Fruit fly (Drosophila melanogaster) whole organism, larva: ENCODE measurements around the gene Septin4.

Experiments used
- noc ChIP-seq: fragments of 200-800 bp; sonication (Bioruptor generic); optimal IDR thresholded peaks from 3 replicates; lab custom pipeline; 2019; ENCODE audit warnings: missing biosample characterization, mild to moderate bottlenecking, missing genetic modification characterization, moderate library complexity

Septin4 gene

dm6 chrX:16701941-16702340, 7.0 kb upstream of the Septin4 start, which contains the start of gene sphe:
TSS of gene sphe (minus strand) at chrX:16701972.
- TF ChIP-seq noc (tag; lab: Kevin White, UChicago): peak; percentile 8

- no peak for TF ChIP-seq noc (tag; lab: Kevin White, UChicago)
Observed at dm6 chrX:16700070-16700469, 5.1 kb upstream of the Septin4 start, which contains the start of gene CG9676. TSS of gene CG9676 (minus strand) at chrX:16700170.

dm6 chrX:16697882-16698571, 3.1 kb upstream of the Septin4 start:
- no peak for TF ChIP-seq noc (tag; lab: Kevin White, UChicago)

dm6 chrX:16696614-16697519, 1.9 kb upstream of the Septin4 start:
- no peak for TF ChIP-seq noc (tag; lab: Kevin White, UChicago)

- TF ChIP-seq noc (tag; lab: Kevin White, UChicago): no peak
Observed at dm6 chrX:16695658-16696181, 747 bp upstream of the Septin4 start, which contains the start of gene CG4678. TSS of gene CG4678 (plus strand) at chrX:16696131.

- no peak for TF ChIP-seq noc (tag; lab: Kevin White, UChicago)
Observed at dm6 chrX:16694477-16694876, 496 bp downstream of the Septin4 start.

dm6 chrX:16693805-16694387, 1.1 kb downstream of the Septin4 start:
- TF ChIP-seq noc (tag; lab: Kevin White, UChicago): no peak

dm6 chrX:16692325-16692724, 2.6 kb downstream of the Septin4 start:
- TF ChIP-seq noc (tag; lab: Kevin White, UChicago): peak; percentile 70

dm6 chrX:16691440-16691839, 3.5 kb downstream of the Septin4 start:
- no peak for TF ChIP-seq noc (tag; lab: Kevin White, UChicago)

- no peak for TF ChIP-seq noc (tag; lab: Kevin White, UChicago)
Observed at dm6 chrX:16690499-16690898, 4.5 kb downstream of the Septin4 start.

- TF ChIP-seq noc (tag; lab: Kevin White, UChicago): no peak
Observed at dm6 chrX:16689966-16690365, 5.0 kb downstream of the Septin4 start.

- no peak for TF ChIP-seq noc (tag; lab: Kevin White, UChicago)
Observed at dm6 chrX:16689339-16689738, 5.6 kb downstream of the Septin4 start.

- TF ChIP-seq noc (tag; lab: Kevin White, UChicago): no peak
Observed at dm6 chrX:16688106-16688459, 6.9 kb downstream of the Septin4 start.

- no peak for TF ChIP-seq noc (tag; lab: Kevin White, UChicago)
Observed at dm6 chrX:16687400-16688105, 7.4 kb downstream of the Septin4 start.

- no peak for TF ChIP-seq noc (tag; lab: Kevin White, UChicago)
Observed at dm6 chrX:16683765-16684164, 11.2 kb downstream of the Septin4 start, which contains the start of gene Axs. TSS of gene Axs (minus strand) at chrX:16683895.
